Fruit fly (Drosophila melanogaster): Measurements from ENCODE around the gene HLH3B.

Gene HLH3B

dm6 chrX:2653533-2654296 is 27.8 kb downstream of the HLH3B start (continued):
- TF ChIP-seq CG7963 (GFP tag; IDR thresholded peaks at IDR 0.05; ENCODE audit: partially characterized antibody): no peak
- no peak for TF ChIP-seq Oaz (GFP tag; IDR thresholded peaks at IDR 0.05)
- peak; percentile 32 for TF ChIP-seq PHDP (tag; optimal IDR thresholded peaks at IDR 0.05)
- no peak for TF ChIP-seq Drgx (GFP tag; IDR thresholded peaks at IDR 0.05)
- TF ChIP-seq repo (GFP tag; optimal IDR thresholded peaks at IDR 0.05): no peak
- peak; percentile 5 for TF ChIP-seq Sry-β (GFP tag; optimal IDR thresholded peaks at IDR 0.05)
- no peak for TF ChIP-seq lola (GFP tag; optimal IDR thresholded peaks at IDR 0.05)
- TF ChIP-seq bab2 (GFP tag; optimal IDR thresholded peaks at IDR 0.05): no peak
- no peak for TF ChIP-seq TFAM (GFP tag; optimal IDR thresholded peaks at IDR 0.05)
- peak; percentile 2 for TF ChIP-seq CG17912 (GFP tag; optimal IDR thresholded peaks at IDR 0.05)
- TF ChIP-seq Bteb2 (GFP tag; optimal IDR thresholded peaks at IDR 0.05): no peak
- TF ChIP-seq CG12659 (GFP tag; optimal IDR thresholded peaks at IDR 0.05): no peak
- no peak for TF ChIP-seq CG11696 (GFP tag; IDR thresholded peaks at IDR 0.05)
- TF ChIP-seq CG12769 (tag; optimal IDR thresholded peaks at IDR 0.05): peak; percentile 0
- peak; percentile 44 for TF ChIP-seq CG17568 (GFP tag; optimal IDR thresholded peaks at IDR 0.05)
- peak; percentile 23 for TF ChIP-seq CG11723 (GFP tag; optimal IDR thresholded peaks at IDR 0.05)
- no peak for TF ChIP-seq Atf-2 (GFP tag; optimal IDR thresholded peaks at IDR 0.05)
- TF ChIP-seq CG8765 (GFP tag; IDR thresholded peaks at IDR 0.05): no peak
- no peak for TF ChIP-seq ranshi (GFP tag; IDR thresholded peaks at IDR 0.05)
- TF ChIP-seq C15 (GFP tag; IDR thresholded peaks at IDR 0.05): no peak
- TF ChIP-seq CG17829 (tag; optimal IDR thresholded peaks at IDR 0.05): no peak
- TF ChIP-seq CG17385 (GFP tag; optimal IDR thresholded peaks at IDR 0.05): peak; percentile 70
- TF ChIP-seq mirr (GFP tag; optimal IDR thresholded peaks at IDR 0.05): peak; percentile 24
- no peak for TF ChIP-seq CG16779 (GFP tag; IDR thresholded peaks at IDR 0.05)
- TF ChIP-seq CG31441 (GFP tag; IDR thresholded peaks at IDR 0.05): no peak
- TF ChIP-seq jigr1 (GFP tag; IDR thresholded peaks at IDR 0.05): no peak
- TF ChIP-seq HLH54F (GFP tag; optimal IDR thresholded peaks at IDR 0.05): no peak
- TF ChIP-seq CG4424 (GFP tag; optimal IDR thresholded peaks at IDR 0.05): no peak
- no peak for TF ChIP-seq CG32532 (GFP tag; IDR thresholded peaks at IDR 0.05)
- TF ChIP-seq MBD-R2 (GFP tag; IDR thresholded peaks at IDR 0.05): no peak
- TF ChIP-seq CG17802 (tag; optimal IDR thresholded peaks at IDR 0.05): no peak
- no peak for TF ChIP-seq CG16863 (GFP tag; optimal IDR thresholded peaks at IDR 0.05)
- no peak for TF ChIP-seq abd-A (tag; optimal IDR thresholded peaks at IDR 0.05)
- TF ChIP-seq Bdp1 (GFP tag; optimal IDR thresholded peaks at IDR 0.05): no peak
- TF ChIP-seq bowl (GFP tag; IDR thresholded peaks at IDR 0.05): no peak
- TF ChIP-seq Med (GFP tag): peak; percentile 72
- TF ChIP-seq CG5180 (GFP tag; optimal IDR thresholded peaks at IDR 0.05): peak; percentile 29
- no peak for TF ChIP-seq CG7745 (tag; optimal IDR thresholded peaks at IDR 0.05)
- TF ChIP-seq sd (tag; optimal IDR thresholded peaks at IDR 0.05): peak; percentile 32
- TF ChIP-seq CG7556 (GFP tag; optimal IDR thresholded peaks at IDR 0.05): no peak
- no peak for TF ChIP-seq rib (GFP tag; IDR thresholded peaks at IDR 0.05)
- no peak for TF ChIP-seq so (GFP tag; IDR thresholded peaks at IDR 0.05)
- TF ChIP-seq CG2120 (GFP tag; optimal IDR thresholded peaks at IDR 0.05): no peak
- TF ChIP-seq CG9797 (GFP tag; optimal IDR thresholded peaks at IDR 0.05): no peak
- no peak for TF ChIP-seq Abd-B (GFP tag; optimal IDR thresholded peaks at IDR 0.05)
- TF ChIP-seq zf30C (GFP tag; optimal IDR thresholded peaks at IDR 0.05): no peak
- no peak for TF ChIP-seq caup (GFP tag; optimal IDR thresholded peaks at IDR 0.05; ENCODE audit: severe bottlenecking)
- no peak for TF ChIP-seq hbn (GFP tag; IDR thresholded peaks at IDR 0.05; ENCODE audit: partially characterized antibody)
- TF ChIP-seq Scr (GFP tag; IDR thresholded peaks at IDR 0.05; ENCODE audit: partially characterized antibody): no peak
- TF ChIP-seq CG9876 (GFP tag; optimal IDR thresholded peaks at IDR 0.05): no peak
